Worm (Caenorhabditis elegans): ENCODE results near the gene F31F4.17.

Gene F31F4.17

ce11 chrV:660210-660609 lies at the start of gene F31F4.17:
Gene F31F4.17 (minus strand): TSS chrV:660310.
- TF ChIP-seq unc-55 (GFP tag; optimal IDR thresholded peaks at IDR 0.05) (no peak), ztf-16 (tag; optimal IDR thresholded peaks at IDR 0.05) (no peak), hlh-15 (tag; optimal IDR thresholded peaks at IDR 0.05) (no peak), K09A11.1 (tag; optimal IDR thresholded peaks at IDR 0.05; ENCODE audit: insufficient read depth) (no peak), pros-1 (tag; optimal IDR thresholded peaks at IDR 0.05) (no peak), hlh-13 (GFP tag; optimal IDR thresholded peaks at IDR 0.05) (no peak), ceh-19 (GFP tag; optimal IDR thresholded peaks at IDR 0.05) (no peak), pat-9 (tag; optimal IDR thresholded peaks at IDR 0.05) (no peak), ceh-6 (GFP tag; optimal IDR thresholded peaks at IDR 0.05) (no peak), ceh-31 (tag; optimal IDR thresholded peaks at IDR 0.05) (no peak), unc-3 (GFP tag; conservative IDR thresholded peaks at IDR 0.05) (no peak), unc-3 (tag; optimal IDR thresholded peaks at IDR 0.05) (no peak), ama-1 (optimal IDR thresholded peaks at IDR 0.05) (no peak)

- TF ChIP-seq ceh-19 (GFP tag; optimal IDR thresholded peaks at IDR 0.05) = no peak
- TF ChIP-seq mec-3 (tag; optimal IDR thresholded peaks at IDR 0.05; ENCODE audit: borderline replicate concordance) = no peak
- TF ChIP-seq ztf-16 (tag; optimal IDR thresholded peaks at IDR 0.05) = no peak
- TF ChIP-seq C08G9.2 (tag; optimal IDR thresholded peaks at IDR 0.05) = no peak
- no peak for TF ChIP-seq K02D7.2 (tag; optimal IDR thresholded peaks at IDR 0.05)
- TF ChIP-seq hlh-30 (tag; optimal IDR thresholded peaks at IDR 0.05; ENCODE audit: insufficient read depth) = no peak
- TF ChIP-seq lim-6 (tag; optimal IDR thresholded peaks at IDR 0.05) = no peak
- no peak for TF ChIP-seq pag-3 (tag; optimal IDR thresholded peaks at IDR 0.05; ENCODE audit: borderline replicate concordance)
Observed at ce11 chrV:708808-709207, 48.7 kb upstream of the F31F4.17 start, which contains the start of gene srbc-39. Gene srbc-39 (plus strand): TSS chrV:709108.

- no peak for TF ChIP-seq ceh-30 (tag; optimal IDR thresholded peaks at IDR 0.05)
- no peak for TF ChIP-seq gmeb-2 (tag; optimal IDR thresholded peaks at IDR 0.05)
- no peak for TF ChIP-seq lim-6 (tag; optimal IDR thresholded peaks at IDR 0.05)
- TF ChIP-seq ceh-2 (tag; optimal IDR thresholded peaks at IDR 0.05) = no peak
Observed at ce11 chrV:706918-707317, 46.8 kb upstream of the F31F4.17 start, which contains the start of gene srbc-38. Gene srbc-38 (plus strand): TSS chrV:707218.

- no peak for TF ChIP-seq K09A11.1 (tag; optimal IDR thresholded peaks at IDR 0.05; ENCODE audit: insufficient read depth)
Observed at ce11 chrV:702260-702659, 42.1 kb upstream of the F31F4.17 start, which contains the start of gene srbc-37. Gene srbc-37 (plus strand): TSS chrV:702560.

- TF ChIP-seq unc-55 (GFP tag; optimal IDR thresholded peaks at IDR 0.05) (no peak), nhr-11 (tag; optimal IDR thresholded peaks at IDR 0.05) (no peak), lim-6 (tag; optimal IDR thresholded peaks at IDR 0.05) (no peak), ceh-9 (tag; optimal IDR thresholded peaks at IDR 0.05) (no peak), ceh-31 (tag; optimal IDR thresholded peaks at IDR 0.05) (no peak)
Observed at ce11 chrV:699489-700129, 39.5 kb upstream of the F31F4.17 start, which contains the start of the genes ugt-29 and srx-5. Gene ugt-29 (minus strand): TSS chrV:699589. Gene srx-5 (plus strand): TSS chrV:700079.

- TF ChIP-seq pat-9 (tag; optimal IDR thresholded peaks at IDR 0.05) = no peak
- no peak for TF ChIP-seq K02D7.2 (tag; optimal IDR thresholded peaks at IDR 0.05)
- no peak for TF ChIP-seq pax-1 (tag; optimal IDR thresholded peaks at IDR 0.05)
- no peak for TF ChIP-seq tbx-7 (tag; optimal IDR thresholded peaks at IDR 0.05)
- TF ChIP-seq eyg-1 (tag; optimal IDR thresholded peaks at IDR 0.05) = no peak
- no peak for TF ChIP-seq F13H6.1 (tag; optimal IDR thresholded peaks at IDR 0.05)
- no peak for TF ChIP-seq sdc-2 (tag; optimal IDR thresholded peaks at IDR 0.05)
- no peak for TF ChIP-seq ref-2 (tag; optimal IDR thresholded peaks at IDR 0.05)
- TF ChIP-seq ceh-45 (GFP tag; IDR thresholded peaks at IDR 0.05) = no peak
- no peak for TF ChIP-seq ttx-3 (tag; optimal IDR thresholded peaks at IDR 0.05)
- no peak for TF ChIP-seq fkh-10 (GFP tag; optimal IDR thresholded peaks at IDR 0.05)
- TF ChIP-seq sox-4 (tag; optimal IDR thresholded peaks at IDR 0.05) = no peak
- no peak for TF ChIP-seq hlh-13 (GFP tag; optimal IDR thresholded peaks at IDR 0.05)
Observed at ce11 chrV:699051-699450, 38.9 kb upstream of the F31F4.17 start.

Measured in whole organism, late embryonic.